Worm (Caenorhabditis elegans) whole organism, early embryonic: ENCODE data around the gene exos-9.

Experiments
- B0310.2 ChIP-seq: sonication (generic microtip); optimal IDR thresholded peaks from 2 replicates; lab custom pipeline; 2016; ENCODE audit warnings: mild to moderate bottlenecking, missing genetic modification characterization, missing compliant biosample characterization
- F13C5.2 ChIP-seq: sonication (generic microtip); optimal IDR thresholded peaks from 2 replicates; lab custom pipeline; 2017; ENCODE audit warnings: mild to moderate bottlenecking, missing genetic modification characterization, inconsistent platforms, missing compliant biosample characterization
- aly-1 ChIP-seq: sonication (generic microtip); optimal IDR thresholded peaks from 2 replicates; lab custom pipeline; 2016; ENCODE audit warnings: missing genetic modification characterization, missing compliant biosample characterization
- ama-1 ChIP-seq: fragments of 150-350 bp; optimal IDR thresholded peaks from 2 replicates; lab custom pipeline; 2014
- ceh-13 ChIP-seq: fragments of 200-800 bp; sonication (Bioruptor generic); optimal IDR thresholded peaks from 2 replicates; lab custom pipeline; 2018; ENCODE audit warnings: mild to moderate bottlenecking, missing genetic modification characterization, missing compliant biosample characterization
- ceh-36 ChIP-seq: sonication (generic microtip); optimal IDR thresholded peaks from 2 replicates; lab custom pipeline; 2016; ENCODE audit warnings: missing genetic modification characterization, inconsistent platforms, missing compliant biosample characterization
- ets-7 ChIP-seq: sonication (generic microtip); optimal IDR thresholded peaks from 2 replicates; lab custom pipeline; 2016; ENCODE audit warnings: missing genotype, missing genetic modification characterization, missing compliant biosample characterization
- flt-1 ChIP-seq: fragments of 200-800 bp; sonication (Bioruptor generic); IDR thresholded peaks from 2 replicates; pipeline ENCODE4 v1.3.6; 2022; ENCODE audit warnings: missing genetic modification characterization, missing compliant biosample characterization
- hmbx-1 ChIP-seq: sonication (generic microtip); optimal IDR thresholded peaks from 2 replicates; lab custom pipeline; 2016; ENCODE audit warnings: mild to moderate bottlenecking, missing genetic modification characterization, missing compliant biosample characterization
- hmg-4 ChIP-seq: fragments of 200-800 bp; sonication (Bioruptor generic); optimal IDR thresholded peaks from 2 replicates; lab custom pipeline; 2018; ENCODE audit warnings: mild to moderate bottlenecking, missing genetic modification characterization, missing compliant biosample characterization
- hnd-1 ChIP-seq: sonication (generic microtip); optimal IDR thresholded peaks from 2 replicates; lab custom pipeline; 2016; ENCODE audit warnings: missing genetic modification characterization, missing compliant biosample characterization
- pes-1 ChIP-seq: fragments of 200-800 bp; sonication (Bioruptor generic); IDR thresholded peaks from 2 replicates; pipeline ENCODE4 v1.3.6; 2022; ENCODE audit warnings: missing genetic modification reagents, missing genetic modification characterization, missing compliant biosample characterization
- scrt-1 ChIP-seq: fragments of 200-800 bp; sonication (Bioruptor generic); IDR thresholded peaks from 2 replicates; pipeline ENCODE4 v1.3.6; 2022; ENCODE audit warnings: missing genetic modification characterization, missing compliant biosample characterization
- sea-1 ChIP-seq: fragments of 200-800 bp; sonication (Bioruptor generic); conservative IDR thresholded peaks from 2 replicates; pipeline ENCODE4 v1.3.6; 2022; ENCODE audit warnings: missing genetic modification characterization, missing compliant biosample characterization
- tbx-11 ChIP-seq: fragments of 200-800 bp; sonication (Bioruptor generic); IDR thresholded peaks from 2 replicates; pipeline ENCODE4 v1.3.6; 2022; ENCODE audit warnings: missing genetic modification characterization, missing compliant biosample characterization
- tbx-37 ChIP-seq: fragments of 200-800 bp; sonication (Bioruptor generic); conservative IDR thresholded peaks from 2 replicates; pipeline ENCODE4 v1.3.6; 2022; ENCODE audit warnings: missing genetic modification reagents, missing genetic modification characterization, missing compliant biosample characterization
- tra-4 ChIP-seq: sonication (generic microtip); optimal IDR thresholded peaks from 2 replicates; lab custom pipeline; 2017; ENCODE audit warnings: missing genetic modification characterization, missing compliant biosample characterization

Gene exos-9

DNA sequence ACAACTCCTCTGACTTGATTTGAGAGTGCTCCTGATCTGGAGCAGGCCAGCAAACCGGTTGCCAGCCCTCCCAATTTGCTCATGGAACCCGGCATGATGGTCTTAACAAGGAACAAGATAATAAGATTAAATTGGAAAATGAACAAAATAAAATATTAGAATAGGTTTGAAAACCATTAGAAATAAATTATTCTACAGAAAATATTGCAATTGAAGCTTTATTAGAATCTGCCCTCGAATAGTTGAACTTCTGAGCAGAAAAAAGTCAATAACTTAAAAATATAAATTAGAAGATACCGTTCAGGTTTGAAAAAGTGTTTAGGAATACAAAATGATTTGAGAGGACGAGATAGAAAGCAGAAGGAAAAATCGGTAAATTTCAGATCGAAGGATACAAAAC, 39.2 kb downstream of the exos-9 start, which contains the start of gene nuo-4:
TSS of gene nuo-4 (minus strand) at position 101 of the 400 bp plus-strand sequence.
- TF ChIP-seq hmbx-1 (tag; lab: Kevin White, UChicago) (no peak), ets-7 (tag; lab: Kevin White, UChicago) (no peak), ceh-13 (GFP tag; lab: Kevin White, UChicago) (no peak), tbx-11 (no peak), B0310.2 (tag; lab: Kevin White, UChicago) (no peak), F13C5.2 (tag; lab: Kevin White, UChicago) (no peak), tra-4 (tag; lab: Kevin White, UChicago) (no peak), aly-1 (tag; lab: Kevin White, UChicago) (no peak), scrt-1 (GFP tag; lab: Robert Waterston, UW) (no peak), hnd-1 (tag; lab: Kevin White, UChicago) (no peak), pes-1 (GFP tag; lab: Robert Waterston, UW) (no peak)

ce11 chrIII:7155631-7156030, 42.2 kb downstream of the exos-9 start:
- no peak for TF ChIP-seq pes-1 (GFP tag; lab: Robert Waterston, UW)
- 0 out of 2 replicates have a peak, but pooled peaks have one; percentile 28 for TF ChIP-seq sea-1 (GFP tag; lab: Robert Waterston, UW)
- peak; percentile 2 for TF ChIP-seq hmg-4 (GFP tag; lab: Kevin White, UChicago)
- peak; percentile 3; the same call in 1 of the 2 replicates for TF ChIP-seq flt-1 (GFP tag; lab: Robert Waterston, UW)
- TF ChIP-seq F13C5.2 (tag; lab: Kevin White, UChicago) = peak; percentile 70
- TF ChIP-seq ets-7 (tag; lab: Kevin White, UChicago) = no peak

DNA sequence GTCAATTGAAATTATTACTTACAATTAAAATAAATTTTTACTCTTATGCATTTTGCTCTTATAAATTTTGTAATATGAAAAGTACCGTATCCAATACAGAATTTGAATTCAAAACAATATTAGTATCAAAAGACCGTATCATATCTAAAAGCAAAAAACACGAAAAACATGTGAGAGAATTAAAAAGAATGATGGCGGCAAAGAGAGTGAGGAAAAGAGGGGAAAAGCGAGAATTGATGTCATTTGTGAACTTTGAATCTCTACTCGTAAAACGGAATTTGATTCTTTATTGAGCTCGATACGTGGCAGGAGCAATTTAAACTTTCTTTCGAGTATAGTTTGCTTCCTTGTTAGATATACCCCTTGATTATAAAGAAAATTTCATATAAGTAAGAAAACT, 43.3 kb downstream of the exos-9 start:
- TF ChIP-seq flt-1 (GFP tag; lab: Robert Waterston, UW) (no peak), ceh-13 (GFP tag; lab: Kevin White, UChicago) (no peak), F13C5.2 (tag; lab: Kevin White, UChicago) (no peak), pes-1 (GFP tag; lab: Robert Waterston, UW) (no peak), scrt-1 (GFP tag; lab: Robert Waterston, UW) (no peak), B0310.2 (tag; lab: Kevin White, UChicago) (no peak), tbx-11 (no peak), hmg-4 (GFP tag; lab: Kevin White, UChicago) (no peak), ets-7 (tag; lab: Kevin White, UChicago) (no peak), aly-1 (tag; lab: Kevin White, UChicago) (no peak), ama-1 (lab: Kevin White, UChicago) (no peak), hnd-1 (tag; lab: Kevin White, UChicago) (no peak), tra-4 (tag; lab: Kevin White, UChicago) (no peak), tbx-37 (GFP tag; lab: Robert Waterston, UW) (no peak), sea-1 (GFP tag; lab: Robert Waterston, UW) (no peak), ceh-36 (tag; lab: Kevin White, UChicago) (no peak), hmbx-1 (tag; lab: Kevin White, UChicago) (no peak)

ce11 chrIII:7153747-7154238, 44.1 kb downstream of the exos-9 start, which contains the start of gene ogt-1:
Gene ogt-1 (minus strand): TSS chrIII:7153797.
- TF ChIP-seq hmg-4 (GFP tag; lab: Kevin White, UChicago) (peak; percentile 25), F13C5.2 (tag; lab: Kevin White, UChicago) (peak; percentile 32), ceh-36 (tag; lab: Kevin White, UChicago) (no peak), tbx-37 (GFP tag; lab: Robert Waterston, UW) (no peak), flt-1 (GFP tag; lab: Robert Waterston, UW) (no peak)

- TF ChIP-seq B0310.2 (tag; lab: Kevin White, UChicago) = no peak
- no peak for TF ChIP-seq pes-1 (GFP tag; lab: Robert Waterston, UW)
- no peak for TF ChIP-seq ceh-36 (tag; lab: Kevin White, UChicago)
- TF ChIP-seq tbx-37 (GFP tag; lab: Robert Waterston, UW) = no peak
- no peak for TF ChIP-seq aly-1 (tag; lab: Kevin White, UChicago)
- TF ChIP-seq hmg-4 (GFP tag; lab: Kevin White, UChicago) = no peak
- TF ChIP-seq ama-1 (lab: Kevin White, UChicago) = no peak
- TF ChIP-seq tra-4 (tag; lab: Kevin White, UChicago) = no peak
- no peak for TF ChIP-seq flt-1 (GFP tag; lab: Robert Waterston, UW)
- no peak for TF ChIP-seq tbx-11
- TF ChIP-seq hmbx-1 (tag; lab: Kevin White, UChicago) = no peak
- no peak for TF ChIP-seq F13C5.2 (tag; lab: Kevin White, UChicago)
- TF ChIP-seq ets-7 (tag; lab: Kevin White, UChicago) = no peak
- TF ChIP-seq sea-1 (GFP tag; lab: Robert Waterston, UW) = no peak
- no peak for TF ChIP-seq hnd-1 (tag; lab: Kevin White, UChicago)
- TF ChIP-seq scrt-1 (GFP tag; lab: Robert Waterston, UW) = no peak
- TF ChIP-seq ceh-13 (GFP tag; lab: Kevin White, UChicago) = no peak
Observed at ce11 chrIII:7152569-7152968, 45.3 kb downstream of the exos-9 start.

- TF ChIP-seq tbx-11 (no peak), ceh-36 (tag; lab: Kevin White, UChicago) (no peak), ets-7 (tag; lab: Kevin White, UChicago) (no peak), flt-1 (GFP tag; lab: Robert Waterston, UW) (no peak), ceh-13 (GFP tag; lab: Kevin White, UChicago) (no peak), ama-1 (lab: Kevin White, UChicago) (no peak)
Observed at ce11 chrIII:7150162-7150561, 47.7 kb downstream of the exos-9 start.

DNA sequence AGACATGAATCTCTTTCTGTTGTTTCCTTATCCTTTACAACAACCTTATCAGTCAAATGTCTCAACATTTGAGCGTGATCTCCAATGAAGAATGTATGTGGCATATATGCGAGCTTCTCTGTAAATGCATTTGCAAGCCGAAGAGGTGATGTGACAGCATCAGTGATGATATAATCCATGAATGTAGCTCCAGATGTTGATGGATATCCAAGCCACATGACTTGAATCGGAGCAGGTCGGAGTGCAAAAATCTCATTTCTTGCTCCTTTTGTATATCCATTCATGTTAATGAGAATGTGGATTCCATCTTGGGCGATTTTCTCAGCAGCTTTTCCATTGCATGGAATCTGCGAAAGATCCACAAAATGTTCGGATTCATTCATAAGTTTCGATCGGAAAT, 49.7 kb downstream of the exos-9 start:
- no peak for TF ChIP-seq aly-1 (tag; lab: Kevin White, UChicago)
- no peak for TF ChIP-seq hnd-1 (tag; lab: Kevin White, UChicago)
